Worm (Caenorhabditis elegans): ENCODE results near the gene E01G6.2.

ce11 chrX:12298324-12298723 lies 41.9 kb downstream of the E01G6.2 start, which contains the start of gene W06D11.3:
- TF ChIP-seq egl-43 (GFP tag; IDR thresholded peaks at IDR 0.05) (no peak), zag-1 (tag; optimal IDR thresholded peaks at IDR 0.05) (no peak), lin-15B (tag; optimal IDR thresholded peaks at IDR 0.05) (no peak), ceh-28 (tag; optimal IDR thresholded peaks at IDR 0.05) (no peak), attf-4 (tag; optimal IDR thresholded peaks at IDR 0.05) (no peak), pqm-1 (tag; optimal IDR thresholded peaks at IDR 0.05) (no peak), F49E8.2 (tag; optimal IDR thresholded peaks at IDR 0.05; ENCODE audit: borderline replicate concordance) (no peak), jun-1 (tag; optimal IDR thresholded peaks at IDR 0.05) (no peak)

All from whole organism, L4 larva.